Worm (Caenorhabditis elegans): ENCODE data around the gene mrps-18B.

mrps-18B gene

DNA sequence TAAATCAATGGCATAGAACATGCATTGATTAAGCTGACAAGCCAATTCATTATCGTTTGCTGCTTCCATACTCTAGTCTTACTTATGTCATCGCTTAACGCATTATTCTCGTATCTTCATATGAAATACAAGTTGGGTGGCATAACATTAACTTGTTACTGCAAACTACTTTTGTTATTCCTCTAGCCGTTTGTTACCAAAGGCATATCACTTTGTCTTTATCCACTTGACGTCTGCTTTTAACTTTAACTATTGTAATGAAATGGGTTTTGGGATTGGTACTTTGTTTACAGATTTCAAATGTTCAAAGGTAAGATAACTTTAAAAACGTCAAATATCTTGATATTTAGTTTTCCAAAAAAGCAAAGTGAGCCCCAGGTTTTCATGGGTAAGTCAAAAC, 10.6 kb downstream of the mrps-18B start, which contains the start of gene W01C9.2:
W01C9.2 (plus strand) TSS at position 301 of the 400 bp plus-strand sequence.
- TF ChIP-seq unc-62 (GFP tag; optimal IDR thresholded peaks at IDR 0.05) (no peak), elt-1 (tag; optimal IDR thresholded peaks at IDR 0.05; ENCODE audit: borderline replicate concordance, insufficient read depth) (no peak), nhr-2 (tag; optimal IDR thresholded peaks at IDR 0.05) (no peak), ceh-83 (GFP tag; optimal IDR thresholded peaks at IDR 0.05) (no peak), pha-4 (tag; optimal IDR thresholded peaks at IDR 0.05) (no peak), nhr-237 (tag; optimal IDR thresholded peaks at IDR 0.05) (no peak)

DNA sequence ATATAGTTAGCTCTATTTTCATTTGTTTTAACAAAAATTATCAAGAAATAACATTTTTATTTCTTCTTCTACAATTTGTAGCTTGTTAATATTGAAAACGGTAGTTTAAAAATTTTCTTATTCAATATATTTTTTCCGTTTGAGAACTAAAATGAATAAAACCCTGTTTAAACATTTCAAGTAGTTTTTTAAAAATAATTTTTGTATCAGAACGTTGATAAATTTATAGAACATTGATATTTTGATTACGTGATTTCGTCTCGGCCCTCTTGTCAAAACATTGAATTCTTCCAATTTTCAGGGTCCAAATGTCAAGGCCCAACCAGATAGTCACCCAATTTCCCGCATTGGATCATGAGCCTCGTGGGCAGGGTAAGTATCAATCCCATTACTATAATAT, 14.9 kb downstream of the mrps-18B start, which contains the start of gene pqn-73:
pqn-73 (plus strand) TSS at position 301 of the 400 bp plus-strand sequence.
- TF ChIP-seq drap-1 (GFP tag; optimal IDR thresholded peaks at IDR 0.05) = no peak
- no peak for TF ChIP-seq unc-62 (GFP tag; optimal IDR thresholded peaks at IDR 0.05)

DNA sequence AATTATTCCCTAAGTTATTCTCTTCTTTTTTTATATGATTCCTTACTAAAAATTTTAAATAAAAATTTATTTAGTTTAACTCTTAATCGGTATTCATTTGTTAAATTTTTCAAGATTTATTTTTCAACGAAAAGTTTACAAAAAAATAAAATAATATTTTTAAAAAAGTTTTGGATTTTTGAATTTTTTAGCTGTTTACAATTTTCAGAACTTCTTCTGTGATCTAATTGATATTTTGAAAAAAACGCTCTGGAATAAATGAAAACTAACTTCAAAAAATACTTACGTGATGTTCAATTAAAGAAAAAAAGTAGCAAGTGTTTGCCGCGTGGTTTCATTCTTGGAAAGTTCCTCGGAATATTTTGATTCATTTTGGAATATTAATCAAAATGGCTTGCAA, 19.8 kb downstream of the mrps-18B start, which contains the start of gene decr-1.2:
decr-1.2 (plus strand) TSS at position 301 of the 400 bp plus-strand sequence.
- TF ChIP-seq pha-4 (tag; optimal IDR thresholded peaks at IDR 0.05) (no peak), ceh-43 (GFP tag; optimal IDR thresholded peaks at IDR 0.05) (no peak), elt-3 (tag; optimal IDR thresholded peaks at IDR 0.05) (no peak), ham-2 (GFP tag; optimal IDR thresholded peaks at IDR 0.05) (no peak), mls-2 (tag; optimal IDR thresholded peaks at IDR 0.05) (no peak), zip-8 (tag; optimal IDR thresholded peaks at IDR 0.05) (no peak), ztf-11 (tag; optimal IDR thresholded peaks at IDR 0.05) (no peak), bed-3 (GFP tag; optimal IDR thresholded peaks at IDR 0.05) (no peak), snpc-4 (tag; optimal IDR thresholded peaks at IDR 0.05) (no peak), mab-5 (tag; optimal IDR thresholded peaks at IDR 0.05) (no peak), elt-1 (tag; optimal IDR thresholded peaks at IDR 0.05; ENCODE audit: borderline replicate concordance, insufficient read depth) (no peak), nhr-76 (tag; optimal IDR thresholded peaks at IDR 0.05) (no peak), ces-1 (GFP tag; optimal IDR thresholded peaks at IDR 0.05) (no peak), lin-13 (tag; optimal IDR thresholded peaks at IDR 0.05) (no peak), cnd-1 (tag; optimal IDR thresholded peaks at IDR 0.05) (no peak), lin-32 (GFP tag; optimal IDR thresholded peaks at IDR 0.05) (no peak)

DNA sequence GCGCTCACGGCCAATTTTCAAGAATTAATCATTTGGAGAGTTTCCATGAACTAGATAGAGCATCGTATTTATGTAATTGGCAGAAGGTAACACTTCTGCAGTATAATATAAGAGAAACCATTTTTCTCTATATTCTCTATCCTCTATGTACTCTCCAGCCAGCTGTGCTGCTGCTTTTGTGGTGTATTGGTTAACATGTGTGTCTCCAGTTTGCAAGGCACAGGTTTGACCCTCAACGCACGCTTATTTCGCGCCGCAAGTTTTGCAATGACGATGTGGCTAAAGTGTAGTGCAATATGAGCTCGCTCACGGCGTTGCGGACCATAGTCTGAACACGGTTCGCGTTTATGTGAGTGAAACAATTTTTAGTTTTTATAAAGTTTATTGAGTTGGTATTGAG, 21.5 kb downstream of the mrps-18B start:
- TF ChIP-seq lin-13 (tag; optimal IDR thresholded peaks at IDR 0.05) (no peak), sptf-1 (tag; optimal IDR thresholded peaks at IDR 0.05) (no peak), mep-1 (tag; optimal IDR thresholded peaks at IDR 0.05) (peak; percentile 27), nhr-28 (tag; optimal IDR thresholded peaks at IDR 0.05) (peak; percentile 37), ham-2 (GFP tag; optimal IDR thresholded peaks at IDR 0.05) (peak; percentile 89), blmp-1 (tag; optimal IDR thresholded peaks at IDR 0.05) (no peak), M03D4.4 (tag; optimal IDR thresholded peaks at IDR 0.05) (peak; percentile 90), elt-1 (tag; optimal IDR thresholded peaks at IDR 0.05; ENCODE audit: borderline replicate concordance, insufficient read depth) (no peak), sem-2 (GFP tag; optimal IDR thresholded peaks at IDR 0.05) (peak; percentile 81), unc-62 (GFP tag; optimal IDR thresholded peaks at IDR 0.05) (peak; percentile 57), snpc-4 (tag; optimal IDR thresholded peaks at IDR 0.05) (no peak), unc-120 (tag; optimal IDR thresholded peaks at IDR 0.05; ENCODE audit: poor library complexity, severe bottlenecking) (peak; percentile 68), mab-5 (tag; optimal IDR thresholded peaks at IDR 0.05) (no peak), lin-32 (GFP tag; optimal IDR thresholded peaks at IDR 0.05) (peak; percentile 86), bed-3 (GFP tag; optimal IDR thresholded peaks at IDR 0.05) (peak; percentile 84), unc-39 (tag; optimal IDR thresholded peaks at IDR 0.05) (peak; percentile 91), mls-2 (tag; optimal IDR thresholded peaks at IDR 0.05) (peak; percentile 90), ceh-43 (GFP tag; optimal IDR thresholded peaks at IDR 0.05) (peak; percentile 85), lsy-2 (tag; optimal IDR thresholded peaks at IDR 0.05) (peak; percentile 17), ceh-39 (tag; optimal IDR thresholded peaks at IDR 0.05) (no peak), ztf-11 (tag; optimal IDR thresholded peaks at IDR 0.05) (peak; percentile 29), hlh-1 (tag; optimal IDR thresholded peaks at IDR 0.05) (peak; percentile 74), nhr-237 (tag; optimal IDR thresholded peaks at IDR 0.05) (no peak), cnd-1 (tag; optimal IDR thresholded peaks at IDR 0.05) (peak; percentile 94), pha-4 (tag; optimal IDR thresholded peaks at IDR 0.05) (peak; percentile 80), zip-8 (tag; optimal IDR thresholded peaks at IDR 0.05) (no peak), ceh-83 (GFP tag; optimal IDR thresholded peaks at IDR 0.05) (peak; percentile 96), tbx-8 (GFP tag; optimal IDR thresholded peaks at IDR 0.05) (peak; percentile 84), flh-1 (GFP tag; optimal IDR thresholded peaks at IDR 0.05) (peak; percentile 72), nhr-12 (tag; optimal IDR thresholded peaks at IDR 0.05) (no peak)
